Worm (Caenorhabditis elegans): ENCODE data around the gene qns-1.
A peak's percentile ranks its signal among the peaks of the same experiment; 100 is the strongest.

Gene qns-1

ce11 chrIV:10191498-10191897, 27.6 kb downstream of the qns-1 start:
- TF ChIP-seq unc-42 (tag; optimal IDR thresholded peaks at IDR 0.05) (peak; percentile 82), hlh-30 (tag; optimal IDR thresholded peaks at IDR 0.05; ENCODE audit: insufficient read depth) (no peak)

ce11 chrIV:10190586-10190985, 28.5 kb downstream of the qns-1 start:
- TF ChIP-seq pax-1 (tag; optimal IDR thresholded peaks at IDR 0.05) (no peak), ceh-34 (tag; optimal IDR thresholded peaks at IDR 0.05) (peak; percentile 52)

ce11 chrIV:10188505-10188904, 30.6 kb downstream of the qns-1 start:
- TF ChIP-seq sox-4 (tag; optimal IDR thresholded peaks at IDR 0.05) (no peak), C38D4.7 (GFP tag; optimal IDR thresholded peaks at IDR 0.05) (no peak), fkh-10 (GFP tag; optimal IDR thresholded peaks at IDR 0.05) (no peak), ceh-14 (tag; optimal IDR thresholded peaks at IDR 0.05) (no peak), ama-1 (optimal IDR thresholded peaks at IDR 0.05) (no peak), syd-9 (tag; optimal IDR thresholded peaks at IDR 0.05) (no peak), ceh-24 (tag; optimal IDR thresholded peaks at IDR 0.05) (no peak), ceh-22 (tag; optimal IDR thresholded peaks at IDR 0.05) (no peak), unc-42 (tag; optimal IDR thresholded peaks at IDR 0.05) (peak; percentile 34)

ce11 chrIV:10180133-10180749, 38.9 kb downstream of the qns-1 start, which contains the start of gene gta-1:
gta-1 (plus strand) TSS chrIV:10180660.
- TF ChIP-seq hlh-30 (tag; optimal IDR thresholded peaks at IDR 0.05; ENCODE audit: insufficient read depth) (peak; percentile 83), unc-55 (GFP tag; optimal IDR thresholded peaks at IDR 0.05) (peak; percentile 70), fax-1 (tag; optimal IDR thresholded peaks at IDR 0.05) (no peak), pros-1 (tag; optimal IDR thresholded peaks at IDR 0.05) (no peak)

ce11 chrIV:10177779-10178178, 41.3 kb downstream of the qns-1 start, which contains the start of gene mspn-1:
mspn-1 (plus strand) TSS chrIV:10177968.
- TF ChIP-seq pax-1 (tag; optimal IDR thresholded peaks at IDR 0.05) (no peak), zip-5 (tag; optimal IDR thresholded peaks at IDR 0.05) (no peak), unc-86 (tag; optimal IDR thresholded peaks at IDR 0.05) (no peak), ama-1 (optimal IDR thresholded peaks at IDR 0.05) (no peak), fkh-6 (tag; optimal IDR thresholded peaks at IDR 0.05) (no peak), sox-2 (GFP tag; IDR thresholded peaks at IDR 0.05) (no peak), sox-4 (tag; optimal IDR thresholded peaks at IDR 0.05) (no peak), rnt-1 (tag; optimal IDR thresholded peaks at IDR 0.05) (no peak), lin-11 (tag; optimal IDR thresholded peaks at IDR 0.05) (no peak), pha-4 (tag; optimal IDR thresholded peaks at IDR 0.05) (no peak), nhr-232 (tag; optimal IDR thresholded peaks at IDR 0.05) (no peak), eyg-1 (tag; optimal IDR thresholded peaks at IDR 0.05) (no peak), fkh-10 (GFP tag; optimal IDR thresholded peaks at IDR 0.05) (no peak), odd-2 (tag; optimal IDR thresholded peaks at IDR 0.05) (no peak), Y22D7AL.16 (tag; optimal IDR thresholded peaks at IDR 0.05) (no peak), C08G9.2 (tag; optimal IDR thresholded peaks at IDR 0.05) (no peak), hlh-30 (tag; optimal IDR thresholded peaks at IDR 0.05; ENCODE audit: insufficient read depth) (no peak), elt-4 (tag; optimal IDR thresholded peaks at IDR 0.05) (no peak), hlh-13 (GFP tag; optimal IDR thresholded peaks at IDR 0.05) (no peak), ztf-16 (tag; optimal IDR thresholded peaks at IDR 0.05) (no peak)

- TF ChIP-seq syd-9 (tag; optimal IDR thresholded peaks at IDR 0.05) (no peak), ama-1 (optimal IDR thresholded peaks at IDR 0.05) (no peak), ets-4 (tag; optimal IDR thresholded peaks at IDR 0.05) (no peak), nfya-1 (tag; optimal IDR thresholded peaks at IDR 0.05) (peak; percentile 20), sox-4 (tag; optimal IDR thresholded peaks at IDR 0.05) (no peak), ceh-31 (tag; optimal IDR thresholded peaks at IDR 0.05) (peak; percentile 11), pros-1 (tag; optimal IDR thresholded peaks at IDR 0.05) (no peak), unc-42 (tag; optimal IDR thresholded peaks at IDR 0.05) (peak; percentile 66), pha-2 (tag; optimal IDR thresholded peaks at IDR 0.05) (no peak), dmd-4 (tag; optimal IDR thresholded peaks at IDR 0.05; ENCODE audit: borderline replicate concordance) (no peak), fax-1 (tag; optimal IDR thresholded peaks at IDR 0.05) (peak; percentile 3), fkh-10 (GFP tag; optimal IDR thresholded peaks at IDR 0.05) (no peak), unc-3 (GFP tag; conservative IDR thresholded peaks at IDR 0.05) (no peak), unc-3 (tag; optimal IDR thresholded peaks at IDR 0.05) (no peak), ceh-18 (tag; optimal IDR thresholded peaks at IDR 0.05) (no peak), F13H6.1 (tag; optimal IDR thresholded peaks at IDR 0.05) (no peak), eyg-1 (tag; optimal IDR thresholded peaks at IDR 0.05) (no peak), pha-4 (tag; optimal IDR thresholded peaks at IDR 0.05) (no peak)
Observed at ce11 chrIV:10176252-10176730, 42.8 kb downstream of the qns-1 start, which contains the start of gene rack-1. rack-1 (plus strand) TSS chrIV:10176680.

Data from whole organism, late embryonic.